Fruit fly (Drosophila melanogaster) whole organism, pupa: ENCODE results near the gene sesB.

Experiments used
- CG10348 ChIP-seq: fragments of 200-800 bp; sonication (Bioruptor generic); IDR thresholded peaks from 2 replicates; pipeline ENCODE4 v1.3.6; 2022; ENCODE audit warnings: missing biosample characterization, missing genetic modification characterization
- CG13204 ChIP-seq: fragments of 200-800 bp; sonication (Bioruptor generic); optimal IDR thresholded peaks from 2 replicates; lab custom pipeline; 2018; ENCODE audit warnings: missing biosample characterization, mild to moderate bottlenecking, missing genetic modification characterization, moderate library complexity
- CG14655 ChIP-seq: fragments of 200-800 bp; sonication (Bioruptor generic); optimal IDR thresholded peaks from 3 replicates; lab custom pipeline; 2017; ENCODE audit warnings: mild to moderate bottlenecking, missing biosample characterization, missing genetic modification reagents, missing genetic modification characterization
- CG15710 ChIP-seq: fragments of 200-800 bp; sonication (Bioruptor generic); optimal IDR thresholded peaks from 2 replicates; lab custom pipeline; 2018; ENCODE audit warnings: missing biosample characterization, mild to moderate bottlenecking, missing genetic modification characterization, moderate library complexity
- CG32121 ChIP-seq: fragments of 200-800 bp; sonication (Bioruptor generic); IDR thresholded peaks from 2 replicates; pipeline ENCODE4 v1.3.6; 2022; ENCODE audit warnings: missing biosample characterization, missing genetic modification characterization
- CG4496 ChIP-seq: fragments of 200-800 bp; sonication (Bioruptor generic); IDR thresholded peaks from 3 replicates; pipeline ENCODE4 v1.3.6; 2022; ENCODE audit warnings: missing biosample characterization, missing genetic modification characterization
- CG8301 ChIP-seq: fragments of 200-800 bp; sonication (Bioruptor generic); optimal IDR thresholded peaks from 2 replicates; lab custom pipeline; 2018; ENCODE audit warnings: missing biosample characterization, mild to moderate bottlenecking, missing genetic modification characterization
- CG9948 ChIP-seq: fragments of 200-800 bp; sonication (Bioruptor generic); optimal IDR thresholded peaks from 2 replicates; lab custom pipeline; 2018; ENCODE audit warnings: missing biosample characterization, mild to moderate bottlenecking, missing genetic modification characterization, moderate library complexity
- EcR ChIP-seq: fragments of 200-800 bp; sonication (Bioruptor generic); optimal IDR thresholded peaks from 3 replicates; lab custom pipeline; 2019; ENCODE audit warnings: missing biosample characterization, missing genetic modification characterization, mild to moderate bottlenecking, moderate library complexity, missing genetic modification reagents
- Ets98B ChIP-seq: fragments of 200-800 bp; sonication (Bioruptor generic); IDR thresholded peaks from 2 replicates; pipeline ENCODE4 v1.3.6; 2022; ENCODE audit warnings: missing biosample characterization, missing genetic modification characterization
- Pif1A ChIP-seq: fragments of 200-800 bp; sonication (Bioruptor generic); optimal IDR thresholded peaks from 3 replicates; lab custom pipeline; 2016; ENCODE audit warnings: missing biosample characterization, missing genetic modification characterization
- Pif1B ChIP-seq: fragments of 200-800 bp; sonication (Bioruptor generic); optimal IDR thresholded peaks from 3 replicates; lab custom pipeline; 2016; ENCODE audit warnings: missing biosample characterization, missing genetic modification characterization
- rn ChIP-seq: fragments of 200-800 bp; sonication (Bioruptor generic); IDR thresholded peaks from 2 replicates; pipeline ENCODE4 v1.3.6; 2022; ENCODE audit warnings: missing biosample characterization, missing genetic modification characterization

- TF ChIP-seq Pif1A (GFP tag; lab: Kevin White, UChicago) (no peak), CG15710 (tag; lab: Kevin White, UChicago) (no peak), CG10348 (GFP tag; lab: Robert Waterston, UW) (no peak), EcR (GFP tag; lab: Kevin White, UChicago) (no peak), CG4496 (GFP tag; lab: Robert Waterston, UW) (no peak), CG8301 (tag; lab: Kevin White, UChicago) (no peak), rn (GFP tag; lab: Robert Waterston, UW) (no peak), CG14655 (GFP tag; lab: Kevin White, UChicago) (no peak), CG9948 (tag; lab: Kevin White, UChicago) (no peak), CG32121 (no peak), Pif1B (GFP tag; lab: Kevin White, UChicago) (no peak), CG13204 (no peak), Ets98B (no peak)
These were observed 24.2 kb downstream of the sesB start for dm6 chrX:10762569-10762958.
